Fruit fly (Drosophila melanogaster) whole organism, embryonic: ENCODE data around the gene CG8034.

ENCODE experiments used
- Ada2b ChIP-seq: fragments of 200-800 bp; sonication (Bioruptor generic); IDR thresholded peaks from 2 replicates; pipeline ENCODE4 v1.3.6; 2022; ENCODE audit warnings: missing biosample characterization, missing genetic modification characterization
- CG10979 ChIP-seq: fragments of 200-800 bp; sonication (Bioruptor generic); optimal IDR thresholded peaks from 2 replicates; lab custom pipeline; 2018; ENCODE audit warnings: missing biosample characterization, mild to moderate bottlenecking, missing genetic modification characterization, moderate library complexity
- CG1233 ChIP-seq: fragments of 200-800 bp; sonication (Bioruptor generic); optimal IDR thresholded peaks from 4 replicates; lab custom pipeline; 2018; ENCODE audit warnings: missing biosample characterization, mild to moderate bottlenecking, missing genetic modification characterization
- CG1603 ChIP-seq: fragments of 200-800 bp; sonication (Bioruptor generic); optimal IDR thresholded peaks from 2 replicates; lab custom pipeline; 2019; ENCODE audit warnings: missing biosample characterization, mild to moderate bottlenecking, missing genetic modification characterization, moderate library complexity
- CG1792 ChIP-seq: fragments of 200-800 bp; sonication (Bioruptor generic); optimal IDR thresholded peaks from 2 replicates; lab custom pipeline; 2016; ENCODE audit warnings: missing biosample characterization, missing genetic modification characterization
- CG18011 ChIP-seq: fragments of 200-800 bp; sonication (Bioruptor generic); optimal IDR thresholded peaks from 2 replicates; lab custom pipeline; 2017; ENCODE audit warnings: missing biosample characterization, missing genetic modification characterization, mild to moderate bottlenecking, moderate library complexity, missing genotype
- CG2199 ChIP-seq: fragments of 200-800 bp; sonication (Bioruptor generic); IDR thresholded peaks from 3 replicates; pipeline ENCODE4 v1.3.6; 2022; ENCODE audit warnings: missing biosample characterization, missing genetic modification characterization
- CG2202 ChIP-seq: fragments of 200-800 bp; sonication (Bioruptor generic); optimal IDR thresholded peaks from 2 replicates; lab custom pipeline; 2018; ENCODE audit warnings: missing biosample characterization, mild to moderate bottlenecking, missing genetic modification characterization
- CG31441 ChIP-seq: fragments of 200-800 bp; sonication (Bioruptor generic); IDR thresholded peaks from 2 replicates; pipeline ENCODE4 v1.3.6; 2022; ENCODE audit warnings: missing biosample characterization, missing genetic modification characterization
- CG32772 ChIP-seq: fragments of 200-800 bp; sonication (Bioruptor generic); IDR thresholded peaks from 2 replicates; pipeline ENCODE4 v1.3.6; 2022; ENCODE audit warnings: missing biosample characterization, missing genetic modification characterization
- CG3281 ChIP-seq: fragments of 200-800 bp; sonication (Bioruptor generic); optimal IDR thresholded peaks from 3 replicates; lab custom pipeline; 2017; ENCODE audit warnings: missing biosample characterization, mild to moderate bottlenecking, missing genetic modification characterization
- CG6813 ChIP-seq: fragments of 200-800 bp; sonication (Bioruptor generic); optimal IDR thresholded peaks from 2 replicates; lab custom pipeline; 2017; ENCODE audit warnings: missing biosample characterization, missing genetic modification characterization, mild to moderate bottlenecking, moderate library complexity, missing genetic modification reagents
- CG7556 ChIP-seq: fragments of 200-800 bp; sonication (Bioruptor generic); optimal IDR thresholded peaks from 2 replicates; lab custom pipeline; 2017; ENCODE audit warnings: missing biosample characterization, mild to moderate bottlenecking, missing genetic modification characterization
- CG8089 ChIP-seq: fragments of 200-800 bp; sonication (Bioruptor generic); optimal IDR thresholded peaks from 3 replicates; lab custom pipeline; 2016; ENCODE audit warnings: missing biosample characterization, missing genetic modification characterization
- CG9876 ChIP-seq: fragments of 200-800 bp; sonication (Bioruptor generic); optimal IDR thresholded peaks from 2 replicates; lab custom pipeline; 2016; ENCODE audit warnings: missing biosample characterization, missing genetic modification characterization
- Dll ChIP-seq: fragments of 200-800 bp; sonication (Bioruptor generic); IDR thresholded peaks from 4 replicates; pipeline ENCODE4 v1.3.6; 2022; ENCODE audit warnings: missing biosample characterization, missing genetic modification characterization; ENCODE audit not compliant: partially characterized antibody
- Dp ChIP-seq: fragments of 200-800 bp; sonication (Bioruptor generic); optimal IDR thresholded peaks from 2 replicates; lab custom pipeline; 2018; ENCODE audit warnings: missing biosample characterization, mild to moderate bottlenecking, missing genetic modification characterization, moderate library complexity
- Hand ChIP-seq: fragments of 200-800 bp; sonication (Bioruptor generic); optimal IDR thresholded peaks from 2 replicates; lab custom pipeline; 2017; ENCODE audit warnings: mild to moderate bottlenecking, missing biosample characterization, missing genetic modification reagents, missing genetic modification characterization
- HmgD ChIP-seq: fragments of 200-800 bp; sonication (Bioruptor generic); optimal IDR thresholded peaks from 3 replicates; lab custom pipeline; 2016; ENCODE audit warnings: missing biosample characterization, missing genetic modification characterization
- Med ChIP-seq: fragments of 200-800 bp; sonication (Bioruptor generic); peaks from one replicate; lab custom pipeline; 2016; ENCODE audit warnings: missing biosample characterization, missing genetic modification characterization, mild to moderate bottlenecking, inconsistent platforms, moderate library complexity
- aop ChIP-seq: fragments of 200-800 bp; sonication (Bioruptor generic); IDR thresholded peaks from 2 replicates; pipeline ENCODE4 v1.3.6; 2022; ENCODE audit warnings: missing biosample characterization, missing genetic modification characterization
- ap ChIP-seq: fragments of 200-800 bp; sonication (Bioruptor generic); IDR thresholded peaks from 2 replicates; pipeline ENCODE4 v1.3.6; 2022; ENCODE audit warnings: missing biosample characterization, missing genetic modification characterization
- cg ChIP-seq: fragments of 200-800 bp; sonication (Bioruptor generic); optimal IDR thresholded peaks from 3 replicates; lab custom pipeline; 2019; ENCODE audit warnings: missing biosample characterization, mild to moderate bottlenecking, missing genetic modification characterization, moderate library complexity
- chinmo ChIP-seq: fragments of 200-800 bp; sonication (Bioruptor generic); IDR thresholded peaks from 4 replicates; pipeline ENCODE4 v1.3.6; 2022; ENCODE audit warnings: missing biosample characterization, missing genetic modification characterization; ENCODE audit not compliant: partially characterized antibody
- ci ChIP-seq: fragments of 200-800 bp; sonication (Bioruptor generic); IDR thresholded peaks from 3 replicates; pipeline ENCODE4 v1.3.6; 2022; ENCODE audit warnings: missing biosample characterization, missing genetic modification characterization
- da ChIP-seq: fragments of 200-800 bp; sonication (Bioruptor generic); optimal IDR thresholded peaks from 2 replicates; lab custom pipeline; 2016; ENCODE audit warnings: missing biosample characterization, missing genetic modification characterization
- danr ChIP-seq: fragments of 200-800 bp; sonication (Bioruptor generic); IDR thresholded peaks from 2 replicates; pipeline ENCODE4 v1.3.6; 2022; ENCODE audit warnings: missing biosample characterization, missing genetic modification characterization
- en ChIP-seq: fragments of 200-800 bp; sonication (Bioruptor generic); optimal IDR thresholded peaks from 2 replicates; lab custom pipeline; 2016; ENCODE audit warnings: missing biosample characterization, missing genetic modification characterization
- esg ChIP-seq: fragments of 200-800 bp; sonication (Bioruptor generic); conservative IDR thresholded peaks from 2 replicates; pipeline ENCODE4 v1.3.6; 2022; ENCODE audit warnings: missing biosample characterization, missing genetic modification characterization
- gfzf ChIP-seq: fragments of 200-800 bp; sonication (Bioruptor generic); optimal IDR thresholded peaks from 2 replicates; lab custom pipeline; 2016; ENCODE audit warnings: missing biosample characterization, mild to moderate bottlenecking, missing genetic modification characterization, moderate library complexity
- grn ChIP-seq: fragments of 200-800 bp; sonication (Bioruptor generic); optimal IDR thresholded peaks from 3 replicates; lab custom pipeline; 2017; ENCODE audit warnings: missing biosample characterization, missing genetic modification characterization
- gro ChIP-seq: fragments of 200-800 bp; sonication (Bioruptor generic); optimal IDR thresholded peaks from 2 replicates; lab custom pipeline; 2016; ENCODE audit warnings: missing biosample characterization, missing genetic modification characterization
- gsb-n ChIP-seq: fragments of 200-800 bp; sonication (Bioruptor generic); optimal IDR thresholded peaks from 3 replicates; lab custom pipeline; 2018; ENCODE audit warnings: missing biosample characterization, mild to moderate bottlenecking, missing genetic modification characterization
- hkb ChIP-seq, 2 experiments: fragments of 200-800 bp in 1 of 2; fragments of >200 bp in 1 of 2; sonication (Bioruptor generic) in 1 of 2; IDR thresholded peaks in 1 of 2; optimal IDR thresholded peaks in 1 of 2; 2 replicates each; pipeline versions ENCODE4 v1.3.6 to Lab custom; 2017 to 2022; ENCODE audit warnings: missing biosample characterization in 1 of 2, missing genetic modification characterization in 1 of 2
- inv ChIP-seq: fragments of 200-800 bp; sonication (Bioruptor generic); IDR thresholded peaks from 2 replicates; pipeline ENCODE4 v1.3.6; 2022; ENCODE audit warnings: missing biosample characterization, missing genetic modification characterization; ENCODE audit not compliant: partially characterized antibody
- jigr1 ChIP-seq: fragments of 200-800 bp; sonication (Bioruptor generic); IDR thresholded peaks from 3 replicates; pipeline ENCODE4 v1.3.6; 2022; ENCODE audit warnings: missing biosample characterization, missing genetic modification characterization
- kah ChIP-seq: fragments of 200-800 bp; sonication (Bioruptor generic); optimal IDR thresholded peaks from 2 replicates; lab custom pipeline; 2018; ENCODE audit warnings: missing biosample characterization, mild to moderate bottlenecking, missing genetic modification characterization
- klu ChIP-seq: fragments of 200-800 bp; sonication (Bioruptor generic); IDR thresholded peaks from 2 replicates; pipeline ENCODE4 v1.3.6; 2022; ENCODE audit warnings: missing biosample characterization, missing genetic modification characterization
- lbe ChIP-seq: fragments of 200-800 bp; sonication (Bioruptor generic); optimal IDR thresholded peaks from 2 replicates; lab custom pipeline; 2016; ENCODE audit warnings: missing biosample characterization, mild to moderate bottlenecking, missing genetic modification characterization
- lilli ChIP-seq: fragments of 200-800 bp; sonication (Bioruptor generic); optimal IDR thresholded peaks from 3 replicates; lab custom pipeline; 2016; ENCODE audit warnings: missing biosample characterization, missing genetic modification characterization
- mirr ChIP-seq: fragments of 200-800 bp; sonication (Bioruptor generic); optimal IDR thresholded peaks from 3 replicates; lab custom pipeline; 2018; ENCODE audit warnings: missing biosample characterization, mild to moderate bottlenecking, missing genetic modification characterization
- prd ChIP-seq, 3 experiments: fragments of >200 bp in 2 of 3; fragments of 200-800 bp in 1 of 3; sonication (Bioruptor generic) in 1 of 3; optimal IDR thresholded peaks in 2 of 3; IDR thresholded peaks in 1 of 3; 2 replicates in 2 of 3; 3 replicates in 1 of 3; pipeline versions ENCODE4 v1.3.6 to Lab custom; 2017 to 2022; ENCODE audit warnings: missing biosample characterization in 1 of 3, missing genetic modification characterization in 1 of 3
- rib ChIP-seq: fragments of 200-800 bp; sonication (Bioruptor generic); IDR thresholded peaks from 2 replicates; pipeline ENCODE4 v1.3.6; 2022; ENCODE audit warnings: missing biosample characterization, missing genetic modification characterization
- sc ChIP-seq, 3 experiments: fragments of >200 bp in 2 of 3; fragments of 200-800 bp in 1 of 3; sonication (Bioruptor generic) in 1 of 3; optimal IDR thresholded peaks; 2 replicates in 2 of 3; 3 replicates in 1 of 3; lab custom pipeline; 2017; ENCODE audit warnings: mild to moderate bottlenecking in 1 of 3, missing biosample characterization in 1 of 3, missing genetic modification characterization in 1 of 3, missing genetic modification reagents in 1 of 3
- slou ChIP-seq: fragments of 200-800 bp; sonication (Bioruptor generic); optimal IDR thresholded peaks from 3 replicates; lab custom pipeline; 2016; ENCODE audit warnings: missing biosample characterization, missing genetic modification characterization
- tgo ChIP-seq: fragments of 200-800 bp; sonication (Bioruptor generic); IDR thresholded peaks from 3 replicates; pipeline ENCODE4 v1.3.6; 2022; ENCODE audit warnings: missing biosample characterization, missing genetic modification characterization
- toy ChIP-seq: fragments of 200-800 bp; sonication (Bioruptor generic); IDR thresholded peaks from 2 replicates; pipeline ENCODE4 v1.3.6; 2022; ENCODE audit warnings: missing biosample characterization, missing genetic modification characterization
- trh ChIP-seq: fragments of 200-800 bp; sonication (Bioruptor generic); optimal IDR thresholded peaks from 2 replicates; lab custom pipeline; 2016; ENCODE audit warnings: missing biosample characterization, missing genetic modification characterization
- zfh2 ChIP-seq: fragments of 200-800 bp; sonication (Bioruptor generic); optimal IDR thresholded peaks from 2 replicates; lab custom pipeline; 2016; ENCODE audit warnings: missing biosample characterization, missing genetic modification characterization

Gene CG8034

DNA sequence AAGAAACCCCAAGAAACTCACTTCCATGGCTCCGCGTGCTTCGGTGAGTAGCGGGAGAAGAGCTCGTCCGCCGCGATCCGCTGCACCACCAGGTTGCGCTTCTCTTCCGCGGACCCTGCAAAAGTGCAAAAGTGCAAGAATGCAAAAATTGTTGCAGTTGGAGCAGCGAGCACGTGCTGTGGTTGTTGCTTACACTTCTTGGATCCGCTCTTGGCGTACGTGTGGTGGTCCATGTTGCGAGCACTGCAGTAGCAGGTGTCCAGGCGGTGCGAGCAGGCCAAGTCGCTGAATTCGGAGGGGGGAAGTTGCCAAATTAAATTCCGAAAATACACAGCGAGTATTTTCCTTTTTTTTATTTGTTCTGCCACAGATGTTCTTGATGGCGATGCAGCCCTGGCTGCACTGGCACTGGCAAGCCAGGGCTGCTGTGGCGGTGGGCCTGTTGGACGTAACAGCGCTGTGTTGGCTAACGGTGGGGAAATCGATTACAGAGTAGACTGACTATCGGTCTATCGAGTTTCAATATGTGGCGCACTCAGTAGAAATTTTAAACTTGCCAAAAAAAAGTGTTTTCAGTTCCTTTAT is 29.4 kb downstream of the CG8034 start, which contains the start of gene CG8010 (continued):
- TF ChIP-seq lilli (GFP tag; lab: Kevin White, UChicago) (peak; percentile 41), grn (GFP tag; lab: Kevin White, UChicago) (no peak), CG3281 (GFP tag; lab: Kevin White, UChicago) (peak; percentile 44), ci (GFP tag; lab: Robert Waterston, UW) (peak; percentile 58; the same call in 2 of the 3 replicates), HmgD (GFP tag; lab: Kevin White, UChicago) (no peak), chinmo (0 out of 4 replicates have a peak, but pooled peaks have one; percentile 67), sc (optimal IDR thresholded peaks at IDR 0.05; lab: Kevin White, UChicago) (no peak), sc (GFP tag; optimal IDR thresholded peaks at IDR 0.05; lab: Kevin White, UChicago) (no peak), CG1792 (no peak), gfzf (GFP tag; lab: Kevin White, UChicago) (peak; percentile 35), toy (GFP tag; lab: Robert Waterston, UW) (no peak), CG10979 (tag; lab: Kevin White, UChicago) (peak; percentile 37), CG2202 (tag; lab: Kevin White, UChicago) (no peak), CG2199 (GFP tag; lab: Robert Waterston, UW) (no peak), Dp (GFP tag; lab: Kevin White, UChicago) (peak; percentile 89), Med (GFP tag; lab: Kevin White, UChicago) (peak; percentile 80), CG8089 (GFP tag; lab: Kevin White, UChicago) (no peak), en (no peak), inv (GFP tag; lab: Robert Waterston, UW) (peak; percentile 33; the same call in 1 of the 2 replicates), CG7556 (GFP tag; lab: Kevin White, UChicago) (no peak), slou (GFP tag; lab: Kevin White, UChicago) (no peak), hkb (optimal IDR thresholded peaks at IDR 0.05; lab: Kevin White, UChicago) (no peak), hkb (GFP tag; IDR thresholded peaks at IDR 0.05; lab: Robert Waterston, UW) (peak; percentile 34; the same call in 1 of the 2 replicates), ap (GFP tag; lab: Robert Waterston, UW) (no peak), CG1233 (no peak), CG9876 (GFP tag; lab: Kevin White, UChicago) (no peak), tgo (no peak), danr (GFP tag; lab: Robert Waterston, UW) (no peak), lbe (GFP tag; lab: Kevin White, UChicago) (no peak), da (GFP tag; lab: Kevin White, UChicago) (peak; percentile 24), Hand (GFP tag; lab: Kevin White, UChicago) (no peak), CG31441 (GFP tag; lab: Robert Waterston, UW) (no peak), Ada2b (GFP tag; lab: Robert Waterston, UW) (no peak), mirr (no peak), kah (GFP tag; lab: Kevin White, UChicago) (peak; percentile 3), cg (no peak), CG18011 (no peak), jigr1 (GFP tag; lab: Robert Waterston, UW) (no peak), CG1603 (tag; lab: Kevin White, UChicago) (no peak), gsb-n (tag; lab: Kevin White, UChicago) (no peak), prd (optimal IDR thresholded peaks at IDR 0.05; lab: Kevin White, UChicago) (no peak), prd (GFP tag; IDR thresholded peaks at IDR 0.05; lab: Robert Waterston, UW) (no peak), aop (GFP tag; lab: Robert Waterston, UW) (no peak), rib (GFP tag; lab: Robert Waterston, UW) (peak; percentile 55; the same call in 1 of the 2 replicates), zfh2 (no peak), trh (GFP tag; lab: Kevin White, UChicago) (no peak), gro (GFP tag; lab: Kevin White, UChicago) (no peak), Dll (peak; percentile 48; the same call in 1 of the 4 replicates), CG32772 (peak; percentile 42; the same call in 1 of the 2 replicates), esg (GFP tag; lab: Robert Waterston, UW) (no peak), klu (GFP tag; lab: Robert Waterston, UW) (no peak), CG6813 (GFP tag; lab: Kevin White, UChicago) (no peak)
